Worm (Caenorhabditis elegans) whole organism, L2 larva: Measurements from ENCODE around the gene pei-1.
A peak's percentile ranks its signal among the peaks of the same experiment; 100 is the strongest.

Experiments
- C34F6.9 ChIP-seq: fragments of 150-350 bp; optimal IDR thresholded peaks from 2 replicates; lab custom pipeline; 2014; ENCODE audit warnings: missing biosample characterization, missing genetic modification characterization
- F13H6.1 ChIP-seq: sonication (generic microtip); optimal IDR thresholded peaks from 2 replicates; lab custom pipeline; 2016; ENCODE audit warnings: missing genetic modification characterization, missing compliant biosample characterization
- R02D3.7 ChIP-seq: fragments of 150-350 bp; optimal IDR thresholded peaks from 2 replicates; lab custom pipeline; 2014; ENCODE audit warnings: missing biosample characterization, missing genetic modification characterization
- Y55F3AM.14 ChIP-seq: fragments of 200-800 bp; sonication (Bioruptor generic); optimal IDR thresholded peaks from 2 replicates; lab custom pipeline; 2018; ENCODE audit warnings: mild to moderate bottlenecking, missing genetic modification characterization, missing compliant biosample characterization
- ZK546.5 ChIP-seq: sonication (generic microtip); optimal IDR thresholded peaks from 2 replicates; lab custom pipeline; 2017; ENCODE audit warnings: missing biosample characterization, missing genetic modification characterization
- alr-1 ChIP-seq: fragments of 150-350 bp; optimal IDR thresholded peaks from 2 replicates; lab custom pipeline; 2014; ENCODE audit warnings: missing biosample characterization, missing genetic modification characterization
- aly-2 ChIP-seq: fragments of 150-350 bp; optimal IDR thresholded peaks from 2 replicates; lab custom pipeline; 2014; ENCODE audit warnings: missing biosample characterization, missing genetic modification characterization
- ama-1 ChIP-seq: fragments of 150-350 bp; optimal IDR thresholded peaks from 2 replicates; lab custom pipeline; 2018; ENCODE audit warnings: inconsistent platforms
- blmp-1 ChIP-seq: sonication (generic microtip); optimal IDR thresholded peaks from 2 replicates; lab custom pipeline; 2017; ENCODE audit warnings: missing genetic modification characterization, mild to moderate bottlenecking, missing compliant biosample characterization, antibody characterized with exemption, moderate library complexity; ENCODE audit not compliant: insufficient read depth
- ceh-16 ChIP-seq: fragments of 150-350 bp; optimal IDR thresholded peaks from 2 replicates; lab custom pipeline; 2014; ENCODE audit warnings: missing biosample characterization, missing genetic modification characterization
- ceh-82 ChIP-seq: fragments of 150-350 bp; optimal IDR thresholded peaks from 2 replicates; lab custom pipeline; 2014; ENCODE audit warnings: missing biosample characterization, missing genetic modification characterization
- crh-2 ChIP-seq: sonication (generic microtip); optimal IDR thresholded peaks from 2 replicates; lab custom pipeline; 2017; ENCODE audit warnings: missing biosample characterization, missing genetic modification characterization
- dmd-4 ChIP-seq: sonication (generic microtip); optimal IDR thresholded peaks from 2 replicates; lab custom pipeline; 2017; ENCODE audit warnings: missing biosample characterization, missing genetic modification characterization
- egl-27 ChIP-seq: sonication (generic microtip); optimal IDR thresholded peaks from 3 replicates; lab custom pipeline; 2017; ENCODE audit warnings: missing biosample characterization, missing genetic modification reagents, missing genetic modification characterization
- elt-1 ChIP-seq: fragments of 150-350 bp; optimal IDR thresholded peaks from 2 replicates; lab custom pipeline; 2014; ENCODE audit warnings: missing biosample characterization, missing genetic modification characterization
- elt-3 ChIP-seq: sonication (generic microtip); optimal IDR thresholded peaks from 2 replicates; lab custom pipeline; 2017; ENCODE audit warnings: missing biosample characterization, missing genetic modification characterization
- fos-1 ChIP-seq: fragments of 150-350 bp; optimal IDR thresholded peaks from 2 replicates; lab custom pipeline; 2014; ENCODE audit warnings: missing biosample characterization, missing genetic modification characterization
- gmeb-1 ChIP-seq: fragments of 150-350 bp; optimal IDR thresholded peaks from 2 replicates; lab custom pipeline; 2014; ENCODE audit warnings: missing biosample characterization, missing genetic modification characterization
- lin-11 ChIP-seq: fragments of 150-350 bp; sonication (generic microtip); optimal IDR thresholded peaks from 2 replicates; lab custom pipeline; 2014; ENCODE audit warnings: missing biosample characterization, missing genetic modification characterization, inconsistent platforms, mixed read lengths
- lin-13 ChIP-seq: fragments of 150-350 bp; optimal IDR thresholded peaks from 2 replicates; lab custom pipeline; 2014; ENCODE audit warnings: missing biosample characterization, missing genetic modification reagents, missing genetic modification characterization
- mdl-1 ChIP-seq, 2 experiments: fragments of 150-350 bp in 1 of 2; sonication (generic microtip) in 1 of 2; optimal IDR thresholded peaks; 2 replicates each; lab custom pipeline; 2017; ENCODE audit warnings: missing biosample characterization in 2 of 2, missing genetic modification characterization in 2 of 2
- nhr-10 ChIP-seq: sonication (generic microtip); optimal IDR thresholded peaks from 2 replicates; lab custom pipeline; 2017; ENCODE audit warnings: missing biosample characterization, missing genetic modification characterization
- nhr-11 ChIP-seq: fragments of 150-350 bp; optimal IDR thresholded peaks from 2 replicates; lab custom pipeline; 2014; ENCODE audit warnings: missing biosample characterization, missing genetic modification characterization
- nhr-129 ChIP-seq: fragments of 150-350 bp; optimal IDR thresholded peaks from 2 replicates; lab custom pipeline; 2014; ENCODE audit warnings: missing biosample characterization, missing genetic modification characterization
- nhr-21 ChIP-seq: fragments of 150-350 bp; optimal IDR thresholded peaks from 2 replicates; lab custom pipeline; 2014; ENCODE audit warnings: missing biosample characterization, missing genetic modification characterization
- nhr-23 ChIP-seq: fragments of 150-350 bp; optimal IDR thresholded peaks from 2 replicates; lab custom pipeline; 2014; ENCODE audit warnings: missing biosample characterization, missing genetic modification reagents, missing genetic modification characterization
- nhr-237 ChIP-seq: fragments of 150-350 bp; optimal IDR thresholded peaks from 2 replicates; lab custom pipeline; 2014; ENCODE audit warnings: missing biosample characterization, missing genetic modification characterization
- nhr-25 ChIP-seq: fragments of 150-350 bp; sonication (generic microtip); optimal IDR thresholded peaks from 3 replicates; lab custom pipeline; 2014; ENCODE audit warnings: missing biosample characterization, missing genetic modification characterization
- nhr-6 ChIP-seq: fragments of 150-350 bp; optimal IDR thresholded peaks from 2 replicates; lab custom pipeline; 2014; ENCODE audit warnings: missing biosample characterization, missing genetic modification characterization
- peb-1 ChIP-seq: fragments of 150-350 bp; optimal IDR thresholded peaks from 2 replicates; lab custom pipeline; 2014; ENCODE audit warnings: missing biosample characterization, missing genetic modification characterization
- sem-4 ChIP-seq: fragments of 150-350 bp; optimal IDR thresholded peaks from 2 replicates; lab custom pipeline; 2014; ENCODE audit warnings: missing biosample characterization, missing genetic modification reagents, missing genetic modification characterization
- skn-1 ChIP-seq: sonication (generic microtip); optimal IDR thresholded peaks from 2 replicates; lab custom pipeline; 2017; ENCODE audit warnings: missing biosample characterization, missing genetic modification characterization
- sma-3 ChIP-seq: sonication (generic microtip); optimal IDR thresholded peaks from 2 replicates; lab custom pipeline; 2016; ENCODE audit warnings: missing genetic modification reagents, missing genetic modification characterization, missing compliant biosample characterization
- sma-9 ChIP-seq, 2 experiments: fragments of 150-350 bp in 1 of 2; sonication (generic microtip) in 1 of 2; optimal IDR thresholded peaks; 2 replicates each; lab custom pipeline; 2014 to 2016; ENCODE audit warnings: missing genetic modification characterization in 2 of 2, mild to moderate bottlenecking in 1 of 2, missing biosample characterization in 1 of 2, missing compliant biosample characterization in 1 of 2, missing genetic modification reagents in 1 of 2, moderate library complexity in 1 of 2
- snpc-4 ChIP-seq: fragments of 150-350 bp; optimal IDR thresholded peaks from 2 replicates; lab custom pipeline; 2014; ENCODE audit warnings: missing biosample characterization, missing genetic modification characterization
- unc-39 ChIP-seq: fragments of 150-350 bp; optimal IDR thresholded peaks from 2 replicates; lab custom pipeline; 2014; ENCODE audit warnings: missing biosample characterization, missing genetic modification characterization
- unc-55 ChIP-seq: fragments of 150-350 bp; sonication (generic microtip); optimal IDR thresholded peaks from 3 replicates; lab custom pipeline; 2014; ENCODE audit warnings: missing biosample characterization, missing genetic modification reagents, missing genetic modification characterization
- unc-62 ChIP-seq: fragments of 150-350 bp; optimal IDR thresholded peaks from 2 replicates; lab custom pipeline; 2014; ENCODE audit warnings: missing biosample characterization, missing genetic modification reagents, missing genetic modification characterization
- zag-1 ChIP-seq: fragments of 150-350 bp; optimal IDR thresholded peaks from 2 replicates; lab custom pipeline; 2014; ENCODE audit warnings: missing biosample characterization, missing genetic modification characterization
- ztf-11 ChIP-seq: sonication (generic microtip); optimal IDR thresholded peaks from 2 replicates; lab custom pipeline; 2017; ENCODE audit warnings: missing biosample characterization, missing genetic modification characterization
- ztf-4 ChIP-seq: fragments of 150-350 bp; optimal IDR thresholded peaks from 2 replicates; lab custom pipeline; 2014; ENCODE audit warnings: missing biosample characterization, missing genetic modification characterization

Gene pei-1

ce11 chrIV:9632094-9632493 is 39.8 kb upstream of the pei-1 start:
- TF ChIP-seq blmp-1 (peak; percentile 40), nhr-21 (tag; lab: Kevin White, UChicago) (peak; percentile 28), snpc-4 (tag; lab: Kevin White, UChicago) (no peak), ztf-4 (tag; lab: Kevin White, UChicago) (no peak), aly-2 (tag; lab: Kevin White, UChicago) (no peak), sma-9 (GFP tag; optimal IDR thresholded peaks at IDR 0.05; lab: Kevin White, UChicago) (peak; percentile 58), sma-9 (tag; optimal IDR thresholded peaks at IDR 0.05; lab: Kevin White, UChicago) (no peak)

ce11 chrIV:9631579-9631978 is 39.3 kb upstream of the pei-1 start:
- TF ChIP-seq aly-2 (tag; lab: Kevin White, UChicago) (no peak), sma-9 (GFP tag; optimal IDR thresholded peaks at IDR 0.05; lab: Kevin White, UChicago) (peak; percentile 2), sma-9 (tag; optimal IDR thresholded peaks at IDR 0.05; lab: Kevin White, UChicago) (no peak)

- TF ChIP-seq nhr-237 (tag; lab: Kevin White, UChicago) (no peak), blmp-1 (no peak), nhr-129 (tag; lab: Kevin White, UChicago) (no peak), ceh-16 (tag; lab: Kevin White, UChicago) (no peak), peb-1 (no peak)
Observed at ce11 chrIV:9627033-9627432, 34.7 kb upstream of the pei-1 start.

- TF ChIP-seq nhr-129 (tag; lab: Kevin White, UChicago) (no peak), fos-1 (tag; lab: Kevin White, UChicago) (peak; percentile 18), snpc-4 (tag; lab: Kevin White, UChicago) (no peak), nhr-6 (no peak), sma-3 (GFP tag; lab: Kevin White, UChicago) (peak; percentile 2), sma-9 (GFP tag; optimal IDR thresholded peaks at IDR 0.05; lab: Kevin White, UChicago) (peak; percentile 8), sma-9 (tag; optimal IDR thresholded peaks at IDR 0.05; lab: Kevin White, UChicago) (no peak), skn-1 (tag; lab: Kevin White, UChicago) (no peak), elt-1 (tag; lab: Kevin White, UChicago) (no peak), ceh-16 (tag; lab: Kevin White, UChicago) (no peak), lin-11 (tag; lab: Kevin White, UChicago) (no peak), F13H6.1 (no peak), Y55F3AM.14 (GFP tag; lab: Kevin White, UChicago) (no peak), ZK546.5 (tag; lab: Kevin White, UChicago) (no peak), ztf-11 (tag; lab: Kevin White, UChicago) (no peak), zag-1 (tag; lab: Kevin White, UChicago) (no peak), R02D3.7 (no peak), nhr-25 (tag; lab: Kevin White, UChicago) (no peak), ama-1 (lab: Kevin White, UChicago) (no peak), elt-3 (no peak), lin-13 (GFP tag; lab: Kevin White, UChicago) (no peak), crh-2 (tag; lab: Kevin White, UChicago) (peak; percentile 1), unc-62 (GFP tag; lab: Kevin White, UChicago) (no peak), dmd-4 (tag; lab: Kevin White, UChicago) (no peak), nhr-11 (tag; lab: Kevin White, UChicago) (no peak), sem-4 (no peak), alr-1 (no peak), unc-55 (GFP tag; lab: Kevin White, UChicago) (no peak), peb-1 (no peak), egl-27 (tag; lab: Kevin White, UChicago) (no peak), unc-39 (tag; lab: Kevin White, UChicago) (no peak), nhr-21 (tag; lab: Kevin White, UChicago) (no peak), nhr-10 (no peak), aly-2 (tag; lab: Kevin White, UChicago) (no peak), blmp-1 (peak; percentile 69), ztf-4 (tag; lab: Kevin White, UChicago) (no peak), ceh-82 (tag; lab: Kevin White, UChicago) (no peak), gmeb-1 (no peak), nhr-23 (tag; lab: Kevin White, UChicago) (no peak), C34F6.9 (tag; lab: Kevin White, UChicago) (no peak), mdl-1 (tag; optimal IDR thresholded peaks at IDR 0.05; lab: Kevin White, UChicago) (no peak)
- TF ChIP-seq, all 48 proteins: peak for 5
Observed at ce11 chrIV:9625829-9626228, 33.5 kb upstream of the pei-1 start.
